Fruit fly (Drosophila melanogaster): ENCODE results near the gene CG45764.
"Not testable (repeated sequence)": the region's sequence is repeated elsewhere in the genome, so short reads cannot be mapped to it uniquely, and the experiment has no call there.

DNA sequence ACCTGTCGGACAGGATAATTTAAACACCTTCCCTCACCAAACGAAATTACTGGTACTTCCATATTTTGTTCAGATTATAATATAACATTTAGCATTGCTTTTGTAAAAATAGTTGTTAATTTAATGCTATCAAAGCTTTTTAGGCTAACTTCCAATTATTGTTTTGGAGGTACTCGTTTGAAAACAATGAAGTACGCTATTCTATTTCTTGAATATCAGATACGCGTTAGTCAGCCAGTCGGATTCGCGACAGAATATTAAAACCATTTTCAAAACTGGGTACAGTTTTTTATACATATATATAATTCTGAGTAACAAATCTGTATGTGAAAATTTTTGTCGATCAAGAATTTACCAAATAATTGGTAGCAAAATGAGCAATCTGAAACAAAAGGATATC, 4.4 kb upstream of the CG45764 start, which contains the start of gene Mst77Y-4:
- not testable (repeated sequence) for TF ChIP-seq psq, Sin3A, h, insv, ttk (optimal IDR thresholded peaks at IDR 0.05)

Measured in Kc167 (cell line).